Fruit fly (Drosophila melanogaster): ENCODE measurements around the gene CG13625.

Gene CG13625

DNA sequence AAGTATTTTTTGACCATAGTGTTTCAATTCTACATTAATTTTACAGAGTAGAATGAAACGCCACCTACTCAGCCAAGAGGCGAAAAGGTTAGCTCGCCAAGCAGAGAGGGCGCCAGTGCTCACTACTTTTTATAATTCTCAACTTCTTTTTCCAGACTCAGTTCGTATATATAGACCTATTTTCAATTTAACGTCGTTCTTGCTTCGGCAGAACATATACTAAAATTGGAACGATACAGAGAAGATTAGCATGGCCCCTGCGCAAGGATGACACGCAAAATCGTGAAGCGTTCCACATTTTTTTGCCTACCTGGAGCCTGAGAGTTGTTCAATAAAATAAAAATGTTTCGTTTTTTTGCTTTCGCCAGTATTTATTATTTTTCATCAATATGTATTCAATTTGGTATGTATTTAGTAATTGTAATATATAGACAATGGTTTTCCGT, 27.9 kb downstream of the CG13625 start (continued):
- TF ChIP-seq dysf (GFP tag; IDR thresholded peaks at IDR 0.05) (peak; percentile 73; the same call in 2 of the 3 replicates), Elba2 (GFP tag; optimal IDR thresholded peaks at IDR 0.05) (peak; percentile 12), CG8944 (GFP tag; optimal IDR thresholded peaks at IDR 0.05) (peak; percentile 40), crol (GFP tag; IDR thresholded peaks at IDR 0.05) (no peak), pb (GFP tag; optimal IDR thresholded peaks at IDR 0.05) (no peak), CG15269 (tag; optimal IDR thresholded peaks at IDR 0.05) (peak; percentile 65), fd96Cb (tag; optimal IDR thresholded peaks at IDR 0.05) (no peak), dpn (GFP tag; optimal IDR thresholded peaks at IDR 0.05) (peak; percentile 78 to 79), CG2199 (GFP tag; IDR thresholded peaks at IDR 0.05) (peak; percentile 99), Oli (tag; optimal IDR thresholded peaks at IDR 0.05) (peak; percentile 34), Sry-δ (GFP tag; optimal IDR thresholded peaks at IDR 0.05) (peak; percentile 39), ewg (GFP tag; optimal IDR thresholded peaks at IDR 0.05) (peak; percentile 40), CG2120 (GFP tag; optimal IDR thresholded peaks at IDR 0.05) (peak; percentile 76), Atf3 (GFP tag; optimal IDR thresholded peaks at IDR 0.05) (peak; percentile 66), bab2 (GFP tag; optimal IDR thresholded peaks at IDR 0.05) (peak; percentile 77), Fer1 (GFP tag; optimal IDR thresholded peaks at IDR 0.05) (peak; percentile 59), CG17385 (GFP tag; optimal IDR thresholded peaks at IDR 0.05) (peak; percentile 22), usp (GFP tag; optimal IDR thresholded peaks at IDR 0.05) (no peak), CG12391 (tag; optimal IDR thresholded peaks at IDR 0.05) (peak; percentile 44), HLH4C (GFP tag; IDR thresholded peaks at IDR 0.05; ENCODE audit: partially characterized antibody) (peak; percentile 70), CG33213 (GFP tag; optimal IDR thresholded peaks at IDR 0.05) (peak; percentile 82), CG6854 (GFP tag; optimal IDR thresholded peaks at IDR 0.05) (no peak), Camta (GFP tag; optimal IDR thresholded peaks at IDR 0.05) (peak; percentile 64), ttk (GFP tag; IDR thresholded peaks at IDR 0.05) (peak; percentile 38; the same call in 1 of the 2 replicates), D19A (tag; optimal IDR thresholded peaks at IDR 0.05) (peak; percentile 36), eyg (GFP tag; optimal IDR thresholded peaks at IDR 0.05) (peak; percentile 48), Ssrp (tag; optimal IDR thresholded peaks at IDR 0.05) (peak; percentile 27), Fer3 (tag; optimal IDR thresholded peaks at IDR 0.05) (peak; percentile 34), tx (GFP tag; optimal IDR thresholded peaks at IDR 0.05) (peak; percentile 45), nau (GFP tag; optimal IDR thresholded peaks at IDR 0.05) (peak; percentile 22), mld (GFP tag; IDR thresholded peaks at IDR 0.05; ENCODE audit: partially characterized antibody) (peak; percentile 99), CG6683 (GFP tag; optimal IDR thresholded peaks at IDR 0.05) (no peak), Med (GFP tag) (peak; percentile 97), Ravus (GFP tag; IDR thresholded peaks at IDR 0.05) (no peak), Bdp1 (GFP tag; optimal IDR thresholded peaks at IDR 0.05) (peak; percentile 100), tgo (GFP tag; IDR thresholded peaks at IDR 0.05) (peak; percentile 72; the same call in 2 of the 3 replicates), fd102C (GFP tag; optimal IDR thresholded peaks at IDR 0.05) (no peak), wdn (GFP tag; IDR thresholded peaks at IDR 0.05) (no peak), CG18599 (GFP tag; optimal IDR thresholded peaks at IDR 0.05) (no peak), CG11723 (GFP tag; optimal IDR thresholded peaks at IDR 0.05) (no peak), NK7.1 (GFP tag; optimal IDR thresholded peaks at IDR 0.05) (peak; percentile 35), Gug (GFP tag; IDR thresholded peaks at IDR 0.05) (peak; percentile 73; the same call in 3 of the 4 replicates), CG14050 (GFP tag; IDR thresholded peaks at IDR 0.05) (no peak; the same call in 2 of the 3 replicates), zfh2 (GFP tag; optimal IDR thresholded peaks at IDR 0.05) (no peak), CG12236 (GFP tag; optimal IDR thresholded peaks at IDR 0.05) (peak; percentile 4), MTF-1 (GFP tag; optimal IDR thresholded peaks at IDR 0.05; ENCODE audit: borderline replicate concordance) (peak; percentile 50), pita (GFP tag; optimal IDR thresholded peaks at IDR 0.05) (peak; percentile 21), ems (GFP tag; optimal IDR thresholded peaks at IDR 0.05) (peak; percentile 54), Spps (tag; optimal IDR thresholded peaks at IDR 0.05) (no peak), CG9932 (GFP tag; IDR thresholded peaks at IDR 0.05) (no peak), CG11085 (GFP tag; IDR thresholded peaks at IDR 0.05) (peak; percentile 74)

Data from whole organism, embryonic.